Fruit fly (Drosophila melanogaster): ENCODE data around the gene CG17612.

The CG17612 gene

dm6 chr2L:4349677-4350076 lies 32.9 kb downstream of the CG17612 start:
- TF ChIP-seq Myc (optimal IDR thresholded peaks at IDR 0.05) (no peak), tai (GFP tag; optimal IDR thresholded peaks at IDR 0.05) (no peak), ey (GFP tag; optimal IDR thresholded peaks at IDR 0.05) (no peak), Jra (GFP tag; optimal IDR thresholded peaks at IDR 0.05) (no peak), Abd-B (GFP tag; optimal IDR thresholded peaks at IDR 0.05) (no peak), dsf (GFP tag; optimal IDR thresholded peaks at IDR 0.05; ENCODE audit: borderline replicate concordance) (no peak), usp (GFP tag; optimal IDR thresholded peaks at IDR 0.05) (no peak), sage (GFP tag; optimal IDR thresholded peaks at IDR 0.05) (no peak), N (GFP tag; optimal IDR thresholded peaks at IDR 0.05) (no peak), br (GFP tag; optimal IDR thresholded peaks at IDR 0.05) (no peak), woc (GFP tag; optimal IDR thresholded peaks at IDR 0.05) (no peak), Dif (GFP tag; optimal IDR thresholded peaks at IDR 0.05; ENCODE audit: partially characterized antibody) (no peak), foxo (GFP tag; optimal IDR thresholded peaks at IDR 0.05) (no peak), psq (GFP tag; optimal IDR thresholded peaks at IDR 0.05) (no peak), Dfd (GFP tag; optimal IDR thresholded peaks at IDR 0.05) (no peak), Hr78 (GFP tag; optimal IDR thresholded peaks at IDR 0.05) (no peak), CG9705 (GFP tag; optimal IDR thresholded peaks at IDR 0.05) (no peak), HLH106 (tag; optimal IDR thresholded peaks at IDR 0.05) (no peak), dl (GFP tag; optimal IDR thresholded peaks at IDR 0.05; ENCODE audit: insufficient read depth in 1 of 2, partially characterized antibody in 2 of 2) (no peak), OdsH (GFP tag; optimal IDR thresholded peaks at IDR 0.05) (no peak)

DNA sequence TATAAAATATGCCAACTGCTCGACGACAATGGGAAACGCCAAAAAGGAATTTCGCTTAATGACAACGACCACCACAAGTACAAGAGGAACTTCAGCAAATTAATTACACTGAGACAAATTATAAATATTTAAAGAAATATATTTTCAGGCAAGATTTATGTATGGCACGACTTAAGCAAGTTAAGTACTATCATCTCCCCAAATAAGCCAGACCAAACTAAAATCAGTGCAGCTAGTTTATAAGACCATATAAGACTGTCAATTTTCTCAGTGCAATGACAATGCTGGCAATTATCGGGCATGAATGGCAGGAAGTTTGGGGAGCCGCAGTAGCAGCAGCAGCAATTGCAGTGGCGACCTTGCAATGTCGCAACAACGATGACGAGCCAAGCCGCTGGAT lies 34.0 kb downstream of the CG17612 start:
- TF ChIP-seq psq (GFP tag; optimal IDR thresholded peaks at IDR 0.05) (peak; percentile 4), GATAd (GFP tag; optimal IDR thresholded peaks at IDR 0.05) (no peak), rgr (GFP tag; optimal IDR thresholded peaks at IDR 0.05) (peak; percentile 17), brk (GFP tag; optimal IDR thresholded peaks at IDR 0.05) (no peak), ey (GFP tag; optimal IDR thresholded peaks at IDR 0.05) (no peak), Jra (GFP tag; optimal IDR thresholded peaks at IDR 0.05) (no peak), CG9705 (GFP tag; optimal IDR thresholded peaks at IDR 0.05) (no peak), Sp1 (GFP tag; optimal IDR thresholded peaks at IDR 0.05) (peak; percentile 19), Dif (GFP tag; optimal IDR thresholded peaks at IDR 0.05; ENCODE audit: partially characterized antibody) (no peak), foxo (GFP tag; optimal IDR thresholded peaks at IDR 0.05) (peak in 1 of 2 experiments; percentile 33), Myc (optimal IDR thresholded peaks at IDR 0.05) (no peak), HLH106 (tag; optimal IDR thresholded peaks at IDR 0.05) (peak; percentile 56), sv (GFP tag; optimal IDR thresholded peaks at IDR 0.05) (no peak), Hr78 (GFP tag; optimal IDR thresholded peaks at IDR 0.05) (no peak), dmrt93B (GFP tag; optimal IDR thresholded peaks at IDR 0.05) (peak; percentile 20), br (GFP tag; optimal IDR thresholded peaks at IDR 0.05) (peak; percentile 33), usp (GFP tag; optimal IDR thresholded peaks at IDR 0.05) (no peak), h (GFP tag; optimal IDR thresholded peaks at IDR 0.05) (peak; percentile 44)

- no peak for TF ChIP-seq usp (GFP tag; optimal IDR thresholded peaks at IDR 0.05)
- TF ChIP-seq Dfd (GFP tag; optimal IDR thresholded peaks at IDR 0.05): no peak
- TF ChIP-seq tai (GFP tag; optimal IDR thresholded peaks at IDR 0.05): no peak
- TF ChIP-seq OdsH (GFP tag; optimal IDR thresholded peaks at IDR 0.05): no peak
- no peak for TF ChIP-seq Hr78 (GFP tag; optimal IDR thresholded peaks at IDR 0.05)
- no peak for TF ChIP-seq Vsx2 (GFP tag; optimal IDR thresholded peaks at IDR 0.05; ENCODE audit: partially characterized antibody)
- TF ChIP-seq Jra (GFP tag; optimal IDR thresholded peaks at IDR 0.05): no peak
- no peak for TF ChIP-seq dl (GFP tag; optimal IDR thresholded peaks at IDR 0.05; ENCODE audit: insufficient read depth in 1 of 2, partially characterized antibody in 2 of 2)
- no peak for TF ChIP-seq N (GFP tag; optimal IDR thresholded peaks at IDR 0.05)
- no peak for TF ChIP-seq sage (GFP tag; optimal IDR thresholded peaks at IDR 0.05)
- no peak for TF ChIP-seq dsf (GFP tag; optimal IDR thresholded peaks at IDR 0.05; ENCODE audit: borderline replicate concordance)
- TF ChIP-seq woc (GFP tag; optimal IDR thresholded peaks at IDR 0.05): no peak
- TF ChIP-seq Mio (GFP tag; optimal IDR thresholded peaks at IDR 0.05): no peak
- TF ChIP-seq lola (GFP tag; optimal IDR thresholded peaks at IDR 0.05): no peak
- no peak for TF ChIP-seq Rel (GFP tag; optimal IDR thresholded peaks at IDR 0.05)
- no peak for TF ChIP-seq Rel (tag; optimal IDR thresholded peaks at IDR 0.05)
These were observed 35.8 kb downstream of the CG17612 start for dm6 chr2L:4346619-4347310.

DNA sequence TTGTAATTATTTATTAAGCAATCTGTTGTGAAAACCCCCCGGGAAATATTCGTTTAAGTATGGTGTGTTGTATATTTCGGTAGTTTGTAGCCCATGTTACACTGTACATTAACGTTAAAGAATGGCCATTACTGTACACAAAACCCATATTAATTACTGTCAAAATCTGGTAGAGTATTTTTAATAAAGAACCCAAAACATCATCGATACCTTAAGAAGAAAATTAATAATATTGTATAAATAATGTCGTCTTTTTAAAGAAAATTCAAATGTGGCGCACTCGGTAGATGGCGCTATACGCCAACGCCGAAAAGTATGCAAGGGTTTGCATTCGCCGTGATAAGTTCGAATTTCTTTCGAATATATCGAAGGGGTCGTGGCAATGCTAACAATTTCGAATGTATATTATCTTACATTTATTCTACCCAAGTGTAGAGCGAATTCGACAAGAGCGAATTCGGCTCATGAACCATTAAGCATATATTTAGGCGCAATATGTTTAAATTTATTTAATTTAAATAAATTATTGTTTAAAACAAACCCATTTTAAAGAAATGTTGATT lies 36.9 kb downstream of the CG17612 start:
- TF ChIP-seq N (GFP tag; optimal IDR thresholded peaks at IDR 0.05): no peak
- TF ChIP-seq Myc (optimal IDR thresholded peaks at IDR 0.05): peak; percentile 90
- peak in 1 of 2 experiments; percentile 5 for TF ChIP-seq foxo (GFP tag; optimal IDR thresholded peaks at IDR 0.05)
- TF ChIP-seq sage (GFP tag; optimal IDR thresholded peaks at IDR 0.05): peak; percentile 36
- TF ChIP-seq pan (optimal IDR thresholded peaks at IDR 0.05): no peak

All from whole organism, wandering third instar larva.